Worm (Caenorhabditis elegans) whole organism, young adult: ENCODE data around the gene moc-1.

Experiments used
- B0019.2 ChIP-seq: fragments of 200-800 bp; sonication (Bioruptor generic); conservative IDR thresholded peaks from 2 replicates; pipeline ENCODE4 v1.3.6; 2022; ENCODE audit warnings: missing genetic modification reagents, missing genetic modification characterization, missing compliant biosample characterization
- B0261.1 ChIP-seq: sonication (generic microtip); optimal IDR thresholded peaks from 2 replicates; lab custom pipeline; 2016; ENCODE audit warnings: mild to moderate bottlenecking, missing genetic modification characterization, moderate library complexity, missing compliant biosample characterization
- B0336.3 ChIP-seq: fragments of 200-800 bp; sonication (Bioruptor generic); IDR thresholded peaks from 2 replicates; pipeline ENCODE4 v1.3.6; 2022; ENCODE audit warnings: missing genetic modification characterization, missing compliant biosample characterization
- C06A6.2 ChIP-seq: fragments of 200-800 bp; sonication (Bioruptor generic); conservative IDR thresholded peaks from 2 replicates; pipeline ENCODE4 v1.3.6; 2022; ENCODE audit warnings: missing genetic modification characterization, missing compliant biosample characterization
- F10E7.11 ChIP-seq: sonication (generic microtip); optimal IDR thresholded peaks from 2 replicates; lab custom pipeline; 2017; ENCODE audit warnings: mild to moderate bottlenecking, missing genetic modification characterization, moderate library complexity, missing compliant biosample characterization
- F33H1.4 ChIP-seq: fragments of 200-800 bp; sonication (Bioruptor generic); IDR thresholded peaks from 2 replicates; pipeline ENCODE4 v1.3.6; 2022; ENCODE audit warnings: missing genetic modification reagents, missing genetic modification characterization, missing compliant biosample characterization
- F52B5.7 ChIP-seq: sonication (generic microtip); optimal IDR thresholded peaks from 2 replicates; lab custom pipeline; 2016; ENCODE audit warnings: mild to moderate bottlenecking, missing genetic modification characterization, missing compliant biosample characterization
- F57C9.4 ChIP-seq: sonication (generic microtip); optimal IDR thresholded peaks from 2 replicates; lab custom pipeline; 2017; ENCODE audit warnings: mild to moderate bottlenecking, missing genetic modification characterization, missing compliant biosample characterization
- K11D2.4 ChIP-seq: fragments of 200-800 bp; sonication (Bioruptor generic); IDR thresholded peaks from 2 replicates; pipeline ENCODE4 v1.3.6; 2022; ENCODE audit warnings: missing genetic modification reagents, missing genetic modification characterization, missing compliant biosample characterization
- Y56A3A.18 ChIP-seq: fragments of 200-800 bp; sonication (Bioruptor generic); IDR thresholded peaks from 2 replicates; pipeline ENCODE4 v1.3.6; 2022; ENCODE audit warnings: missing genetic modification reagents, missing genetic modification characterization, missing compliant biosample characterization
- ZK185.1 ChIP-seq: sonication (generic microtip); optimal IDR thresholded peaks from 2 replicates; lab custom pipeline; 2016; ENCODE audit warnings: mild to moderate bottlenecking, missing genetic modification characterization, missing compliant biosample characterization; ENCODE audit not compliant: poor library complexity, severe bottlenecking
- aptf-3 ChIP-seq: fragments of 200-800 bp; sonication (Bioruptor generic); IDR thresholded peaks from 2 replicates; pipeline ENCODE4 v1.3.6; 2022; ENCODE audit warnings: missing genetic modification characterization, missing compliant biosample characterization
- attf-3 ChIP-seq: fragments of 200-800 bp; sonication (Bioruptor generic); conservative IDR thresholded peaks from 2 replicates; pipeline ENCODE4 v1.3.6; 2022; ENCODE audit warnings: missing genetic modification reagents, missing genetic modification characterization, missing compliant biosample characterization
- bed-1 ChIP-seq: fragments of 200-800 bp; sonication (Bioruptor generic); IDR thresholded peaks from 2 replicates; pipeline ENCODE4 v1.3.6; 2022; ENCODE audit warnings: missing genetic modification reagents, missing genetic modification characterization, missing compliant biosample characterization
- cebp-1 ChIP-seq, 2 experiments: fragments of 200-800 bp in 1 of 2; sonication (Bioruptor generic) in 1 of 2; sonication (generic microtip) in 1 of 2; IDR thresholded peaks in 1 of 2; optimal IDR thresholded peaks in 1 of 2; 2 replicates each; pipeline versions ENCODE4 v1.3.6 to Lab custom; 2017 to 2022; ENCODE audit warnings: missing compliant biosample characterization in 2 of 2, missing genetic modification characterization in 2 of 2, mild to moderate bottlenecking in 1 of 2, missing genetic modification reagents in 1 of 2, moderate library complexity in 1 of 2
- ceh-100 ChIP-seq: fragments of 200-800 bp; sonication (Bioruptor generic); IDR thresholded peaks from 2 replicates; pipeline ENCODE4 v1.3.6; 2022; ENCODE audit warnings: missing genetic modification reagents, missing genetic modification characterization, missing compliant biosample characterization
- chd-7 ChIP-seq: sonication (generic microtip); optimal IDR thresholded peaks from 2 replicates; lab custom pipeline; 2016; ENCODE audit warnings: mild to moderate bottlenecking, missing genetic modification characterization, moderate library complexity, missing compliant biosample characterization
- die-1 ChIP-seq: sonication (generic microtip); optimal IDR thresholded peaks from 2 replicates; lab custom pipeline; 2016; ENCODE audit warnings: missing genotype, mild to moderate bottlenecking, missing genetic modification characterization, missing compliant biosample characterization
- dox-1 ChIP-seq: fragments of 200-800 bp; sonication (Bioruptor generic); IDR thresholded peaks from 2 replicates; pipeline ENCODE4 v1.3.6; 2022; ENCODE audit warnings: missing genetic modification reagents, missing genetic modification characterization, missing compliant biosample characterization
- dpl-1 ChIP-seq: fragments of 150-350 bp; optimal IDR thresholded peaks from 2 replicates; lab custom pipeline; 2014; ENCODE audit warnings: missing biosample characterization, missing genetic modification reagents, missing genetic modification characterization
- fkh-3 ChIP-seq: sonication (generic microtip); optimal IDR thresholded peaks from 2 replicates; lab custom pipeline; 2016; ENCODE audit warnings: mild to moderate bottlenecking, missing genetic modification characterization, missing compliant biosample characterization
- him-1 ChIP-seq: sonication (generic microtip); optimal IDR thresholded peaks from 2 replicates; lab custom pipeline; 2016; ENCODE audit warnings: missing genotype, missing genetic modification reagents, missing genetic modification characterization, missing compliant biosample characterization
- hlh-26 ChIP-seq: fragments of 200-800 bp; sonication (Bioruptor generic); conservative IDR thresholded peaks from 2 replicates; pipeline ENCODE4 v1.3.6; 2022; ENCODE audit warnings: missing genetic modification reagents, missing genetic modification characterization, missing compliant biosample characterization
- hrde-1 ChIP-seq: sonication (generic microtip); optimal IDR thresholded peaks from 2 replicates; lab custom pipeline; 2016; ENCODE audit warnings: missing genetic modification characterization, mild to moderate bottlenecking, missing compliant biosample characterization, moderate library complexity, missing genotype, missing genetic modification reagents, borderline replicate concordance
- let-607 ChIP-seq, 2 experiments: fragments of 200-800 bp in 1 of 2; sonication (Bioruptor generic) in 1 of 2; sonication (generic microtip) in 1 of 2; optimal IDR thresholded peaks; 2 replicates each; lab custom pipeline; 2016 to 2018; ENCODE audit warnings: mild to moderate bottlenecking in 2 of 2, missing compliant biosample characterization in 2 of 2, missing genetic modification characterization in 2 of 2, moderate library complexity in 2 of 2, missing genotype in 1 of 2
- lin-40 ChIP-seq: sonication (generic microtip); optimal IDR thresholded peaks from 2 replicates; lab custom pipeline; 2016; ENCODE audit warnings: missing genetic modification characterization, mild to moderate bottlenecking, missing compliant biosample characterization, missing genotype, missing genetic modification reagents
- madf-3 ChIP-seq: fragments of 200-800 bp; sonication (Bioruptor generic); IDR thresholded peaks from 2 replicates; pipeline ENCODE4 v1.3.6; 2022; ENCODE audit warnings: missing genetic modification reagents, missing genetic modification characterization, missing compliant biosample characterization
- madf-6 ChIP-seq: fragments of 200-800 bp; sonication (Bioruptor generic); IDR thresholded peaks from 2 replicates; pipeline ENCODE4 v1.3.6; 2022; ENCODE audit warnings: missing genetic modification reagents, missing genetic modification characterization, missing compliant biosample characterization
- nfya-2 ChIP-seq: fragments of 200-800 bp; sonication (Bioruptor generic); IDR thresholded peaks from 2 replicates; pipeline ENCODE4 v1.3.6; 2022; ENCODE audit warnings: missing genetic modification reagents, missing genetic modification characterization, missing compliant biosample characterization
- rcor-1 ChIP-seq: fragments of 200-800 bp; sonication (Bioruptor generic); IDR thresholded peaks from 2 replicates; pipeline ENCODE4 v1.3.6; 2022; ENCODE audit warnings: missing genetic modification reagents, missing genetic modification characterization, missing compliant biosample characterization
- snpc-1.1 ChIP-seq: sonication (generic microtip); optimal IDR thresholded peaks from 2 replicates; lab custom pipeline; 2017; ENCODE audit warnings: missing genetic modification characterization, mild to moderate bottlenecking, missing compliant biosample characterization, antibody characterized with exemption, moderate library complexity, missing genotype, missing genetic modification reagents; ENCODE audit not compliant: insufficient read depth
- snpc-1.3 ChIP-seq: sonication (generic microtip); optimal IDR thresholded peaks from 2 replicates; lab custom pipeline; 2017; ENCODE audit warnings: missing genetic modification characterization, mild to moderate bottlenecking, missing compliant biosample characterization, antibody characterized with exemption, moderate library complexity, missing genotype, missing genetic modification reagents; ENCODE audit not compliant: insufficient read depth
- tbx-9 ChIP-seq: sonication (generic microtip); optimal IDR thresholded peaks from 2 replicates; lab custom pipeline; 2016; ENCODE audit warnings: borderline replicate concordance, missing genetic modification characterization, inconsistent platforms, missing compliant biosample characterization
- tlf-1 ChIP-seq: fragments of 200-800 bp; sonication (Bioruptor generic); optimal IDR thresholded peaks from 2 replicates; lab custom pipeline; 2018; ENCODE audit warnings: mild to moderate bottlenecking, missing genetic modification characterization, missing compliant biosample characterization
- unc-130 ChIP-seq: sonication (generic microtip); optimal IDR thresholded peaks from 2 replicates; lab custom pipeline; 2016; ENCODE audit warnings: missing genetic modification reagents, missing genetic modification characterization, missing compliant biosample characterization
- xnd-1 ChIP-seq: sonication (generic microtip); optimal IDR thresholded peaks from 2 replicates; lab custom pipeline; 2016; ENCODE audit warnings: missing genotype, missing genetic modification reagents, missing genetic modification characterization, missing compliant biosample characterization
- zim-3 ChIP-seq: sonication (generic microtip); optimal IDR thresholded peaks from 2 replicates; lab custom pipeline; 2017; ENCODE audit warnings: mild to moderate bottlenecking, missing genetic modification characterization, moderate library complexity, missing compliant biosample characterization
- ztf-28 ChIP-seq: fragments of 200-800 bp; sonication (Bioruptor generic); IDR thresholded peaks from 2 replicates; pipeline ENCODE4 v1.3.6; 2022; ENCODE audit warnings: missing genetic modification reagents, missing genetic modification characterization, missing compliant biosample characterization
- ztf-3 ChIP-seq: fragments of 200-800 bp; sonication (Bioruptor generic); optimal IDR thresholded peaks from 2 replicates; lab custom pipeline; 2018; ENCODE audit warnings: mild to moderate bottlenecking, missing genetic modification characterization, missing compliant biosample characterization
- ztf-6 ChIP-seq: fragments of 200-800 bp; sonication (Bioruptor generic); IDR thresholded peaks from 2 replicates; pipeline ENCODE4 v1.3.6; 2022; ENCODE audit warnings: missing genetic modification reagents, missing genetic modification characterization, missing compliant biosample characterization

moc-1 gene

ce11 chrX:10145011-10145410 is 6.6 kb upstream of the moc-1 start (continued):
- TF ChIP-seq nfya-2: no peak
- peak; percentile 76 for TF ChIP-seq lin-40 (tag; lab: Kevin White, UChicago)
- TF ChIP-seq rcor-1 (GFP tag; lab: Robert Waterston, UW): peak; percentile 74
- TF ChIP-seq die-1 (tag; lab: Kevin White, UChicago): peak; percentile 85
- peak; percentile 55 for TF ChIP-seq ZK185.1 (tag; lab: Kevin White, UChicago)
- peak; percentile 48; the same call in 1 of the 2 replicates for TF ChIP-seq ceh-100
- TF ChIP-seq tbx-9: no peak
- peak; percentile 47 for TF ChIP-seq unc-130 (GFP tag; lab: Kevin White, UChicago)
- TF ChIP-seq ztf-6 (GFP tag; lab: Robert Waterston, UW): peak; percentile 52; the same call in 1 of the 2 replicates
- TF ChIP-seq let-607 (tag; optimal IDR thresholded peaks at IDR 0.05; lab: Kevin White, UChicago): peak; percentile 31 to 53
- TF ChIP-seq madf-6 (GFP tag; lab: Robert Waterston, UW): no peak; the same call in 1 of the 2 replicates
- peak; percentile 89 for TF ChIP-seq him-1 (tag; lab: Kevin White, UChicago)
- TF ChIP-seq ztf-28 (GFP tag; lab: Robert Waterston, UW): peak; percentile 72
- TF ChIP-seq C06A6.2: 0 out of 2 replicates have a peak, but pooled peaks have one; percentile 29
- peak; percentile 73 for TF ChIP-seq B0336.3 (GFP tag; lab: Robert Waterston, UW)
- TF ChIP-seq chd-7 (tag; lab: Kevin White, UChicago): peak; percentile 84
- no peak for TF ChIP-seq ztf-3 (GFP tag; lab: Kevin White, UChicago)
- no peak for TF ChIP-seq dpl-1 (GFP tag; lab: Kevin White, UChicago)
- peak; percentile 64 for TF ChIP-seq K11D2.4 (GFP tag; lab: Robert Waterston, UW)
- TF ChIP-seq madf-3 (GFP tag; lab: Robert Waterston, UW): peak; percentile 76; the same call in 1 of the 2 replicates
- TF ChIP-seq cebp-1 (GFP tag; IDR thresholded peaks at IDR 0.05; lab: Robert Waterston, UW): no peak
- peak; percentile 74 for TF ChIP-seq cebp-1 (tag; optimal IDR thresholded peaks at IDR 0.05; lab: Kevin White, UChicago)
- TF ChIP-seq F52B5.7 (tag; lab: Kevin White, UChicago): peak; percentile 63
- TF ChIP-seq F33H1.4 (GFP tag; lab: Robert Waterston, UW): no peak
- TF ChIP-seq attf-3 (GFP tag; lab: Robert Waterston, UW): no peak; the same call in 1 of the 2 replicates
- TF ChIP-seq fkh-3 (tag; lab: Kevin White, UChicago): peak; percentile 46
- peak; percentile 90 for TF ChIP-seq B0261.1
- no peak for TF ChIP-seq F57C9.4 (tag; lab: Kevin White, UChicago)
- peak; percentile 73 for TF ChIP-seq snpc-1.3
- TF ChIP-seq B0019.2 (GFP tag; lab: Robert Waterston, UW): 0 out of 2 replicates have a peak, but pooled peaks have one; percentile 11
- peak; percentile 51 for TF ChIP-seq zim-3
- TF ChIP-seq tlf-1 (GFP tag; lab: Kevin White, UChicago): peak; percentile 41
- no peak for TF ChIP-seq F10E7.11 (tag; lab: Kevin White, UChicago)
- no peak for TF ChIP-seq snpc-1.1 (tag; lab: Kevin White, UChicago)
- peak; percentile 85 for TF ChIP-seq dox-1 (GFP tag; lab: Robert Waterston, UW)
- TF ChIP-seq hlh-26 (GFP tag; lab: Robert Waterston, UW): no peak
- TF ChIP-seq Y56A3A.18 (GFP tag; lab: Robert Waterston, UW): peak; percentile 87
- TF ChIP-seq hrde-1: peak; percentile 73
- no peak for TF ChIP-seq xnd-1
- peak; percentile 93; the same call in 1 of the 2 replicates for TF ChIP-seq bed-1
- 0 out of 2 replicates have a peak, but pooled peaks have one; percentile 38 for TF ChIP-seq aptf-3 (GFP tag; lab: Robert Waterston, UW)
